Worm (Caenorhabditis elegans) whole organism, L4 larva: Measurements from ENCODE around the gene pgp-11.

Source experiments
- D1046.2 ChIP-seq: fragments of 200-800 bp; sonication (Bioruptor generic); IDR thresholded peaks from 2 replicates; pipeline ENCODE4 v1.3.6; 2022; ENCODE audit warnings: missing genetic modification characterization, missing compliant biosample characterization
- F44E2.7 ChIP-seq: fragments of 200-800 bp; sonication (Bioruptor generic); IDR thresholded peaks from 2 replicates; pipeline ENCODE4 v2.1.2; 2022; ENCODE audit warnings: missing genetic modification characterization, missing compliant biosample characterization
- F49E8.2 ChIP-seq: sonication (generic microtip); optimal IDR thresholded peaks from 2 replicates; lab custom pipeline; 2016; ENCODE audit warnings: missing compliant biosample characterization, mild to moderate bottlenecking, missing genetic modification characterization, borderline replicate concordance
- T26A8.4 ChIP-seq: fragments of 200-800 bp; sonication (Bioruptor generic); IDR thresholded peaks from 2 replicates; pipeline ENCODE4 v1.3.6; 2022; ENCODE audit warnings: missing genetic modification characterization, missing compliant biosample characterization
- ZK337.2 ChIP-seq: fragments of 200-800 bp; sonication (Bioruptor generic); IDR thresholded peaks from 2 replicates; pipeline ENCODE4 v1.3.6; 2022; ENCODE audit warnings: missing genetic modification reagents, missing genetic modification characterization, missing compliant biosample characterization
- ZK546.5 ChIP-seq, 2 experiments: sonication (generic microtip); optimal IDR thresholded peaks; 2 replicates each; lab custom pipeline; 2017; ENCODE audit warnings: missing biosample characterization in 2 of 2, missing genetic modification characterization in 2 of 2
- aha-1 ChIP-seq: fragments of 150-350 bp; peaks from one replicate; lab custom pipeline; 2014; ENCODE audit warnings: missing biosample characterization, missing genetic modification characterization
- aly-2 ChIP-seq: sonication (generic microtip); optimal IDR thresholded peaks from 2 replicates; lab custom pipeline; 2018; ENCODE audit warnings: missing biosample characterization, missing genetic modification characterization
- arid-1 ChIP-seq: fragments of 200-800 bp; sonication (Bioruptor generic); conservative IDR thresholded peaks from 2 replicates; pipeline ENCODE4 v1.3.6; 2022; ENCODE audit warnings: missing genetic modification reagents, missing genetic modification characterization, missing compliant biosample characterization
- ceh-28 ChIP-seq: fragments of 150-350 bp; optimal IDR thresholded peaks from 2 replicates; lab custom pipeline; 2014; ENCODE audit warnings: missing biosample characterization, missing genetic modification reagents, missing genetic modification characterization
- daf-12 ChIP-seq: fragments of 150-350 bp; optimal IDR thresholded peaks from 2 replicates; lab custom pipeline; 2014; ENCODE audit warnings: missing biosample characterization, missing genetic modification reagents, missing genetic modification characterization
- dmd-9 ChIP-seq: fragments of 200-800 bp; sonication (Bioruptor generic); IDR thresholded peaks from 2 replicates; pipeline ENCODE4 v1.3.6; 2022; ENCODE audit warnings: missing genetic modification reagents, missing genetic modification characterization, missing compliant biosample characterization
- egl-27 ChIP-seq: sonication (generic microtip); optimal IDR thresholded peaks from 3 replicates; lab custom pipeline; 2017; ENCODE audit warnings: missing biosample characterization, missing genetic modification reagents, missing genetic modification characterization
- fkh-10 ChIP-seq: fragments of 150-350 bp; optimal IDR thresholded peaks from 2 replicates; lab custom pipeline; 2014; ENCODE audit warnings: missing biosample characterization, missing genetic modification reagents, missing genetic modification characterization
- fos-1 ChIP-seq: fragments of 150-350 bp; optimal IDR thresholded peaks from 2 replicates; lab custom pipeline; 2014; ENCODE audit warnings: missing biosample characterization, missing genetic modification characterization
- gei-8 ChIP-seq: fragments of 200-800 bp; sonication (Bioruptor generic); optimal IDR thresholded peaks from 2 replicates; lab custom pipeline; 2018; ENCODE audit warnings: mild to moderate bottlenecking, missing genetic modification characterization, missing compliant biosample characterization
- jun-1 ChIP-seq: fragments of 150-350 bp; optimal IDR thresholded peaks from 2 replicates; lab custom pipeline; 2014; ENCODE audit warnings: missing biosample characterization, missing genetic modification reagents, missing genetic modification characterization
- lim-7 ChIP-seq: fragments of 200-800 bp; sonication (Bioruptor generic); IDR thresholded peaks from 2 replicates; pipeline ENCODE4 v1.3.6; 2022; ENCODE audit warnings: missing genetic modification characterization, missing compliant biosample characterization
- lin-15B ChIP-seq: fragments of 150-350 bp; sonication (generic microtip); optimal IDR thresholded peaks from 3 replicates; lab custom pipeline; 2014; ENCODE audit warnings: missing biosample characterization, missing genetic modification characterization
- lin-38 ChIP-seq: fragments of 200-800 bp; sonication (Bioruptor generic); IDR thresholded peaks from 2 replicates; pipeline ENCODE4 v1.3.6; 2022; ENCODE audit warnings: missing genetic modification reagents, missing genetic modification characterization, missing compliant biosample characterization
- madf-5 ChIP-seq, 2 experiments: fragments of 200-800 bp; sonication (Bioruptor generic); IDR thresholded peaks; 2 replicates each; pipeline ENCODE4 v1.3.6; 2022; ENCODE audit warnings: missing compliant biosample characterization in 2 of 2, missing genetic modification characterization in 2 of 2
- madf-9 ChIP-seq: fragments of 200-800 bp; sonication (Bioruptor generic); conservative IDR thresholded peaks from 2 replicates; pipeline ENCODE4 v1.3.6; 2022; ENCODE audit warnings: missing genetic modification reagents, missing genetic modification characterization, missing compliant biosample characterization
- mes-2 ChIP-seq: sonication (generic microtip); optimal IDR thresholded peaks from 2 replicates; lab custom pipeline; 2016; ENCODE audit warnings: missing genotype, mild to moderate bottlenecking, missing genetic modification characterization, missing compliant biosample characterization; ENCODE audit not compliant: poor library complexity, severe bottlenecking
- nhr-102 ChIP-seq: sonication (generic microtip); optimal IDR thresholded peaks from 2 replicates; lab custom pipeline; 2016; ENCODE audit warnings: mild to moderate bottlenecking, missing genetic modification characterization, moderate library complexity, missing compliant biosample characterization
- nhr-41 ChIP-seq: fragments of 200-800 bp; sonication (Bioruptor generic); IDR thresholded peaks from 2 replicates; pipeline ENCODE4 v1.3.6; 2022; ENCODE audit warnings: missing genetic modification reagents, missing genetic modification characterization, missing compliant biosample characterization
- nhr-48 ChIP-seq: sonication (generic microtip); optimal IDR thresholded peaks from 2 replicates; lab custom pipeline; 2016; ENCODE audit warnings: mild to moderate bottlenecking, missing genetic modification characterization, missing compliant biosample characterization
- rbr-2 ChIP-seq: sonication (generic microtip); optimal IDR thresholded peaks from 2 replicates; lab custom pipeline; 2016; ENCODE audit warnings: missing genotype, missing genetic modification characterization, missing compliant biosample characterization
- saeg-2 ChIP-seq: fragments of 200-800 bp; sonication (Bioruptor generic); IDR thresholded peaks from 2 replicates; pipeline ENCODE4 v1.3.6; 2022; ENCODE audit warnings: missing genetic modification reagents, missing genetic modification characterization, missing compliant biosample characterization
- unc-62 ChIP-seq, 3 experiments: fragments of 150-350 bp in 1 of 3; sonication (generic microtip); optimal IDR thresholded peaks in 2 of 3; peaks in 1 of 3; 1 replicate in 1 of 3; 2 replicates in 2 of 3; lab custom pipeline; 2014 to 2017; ENCODE audit warnings: missing biosample characterization in 3 of 3, missing genetic modification characterization in 3 of 3, missing genetic modification reagents in 3 of 3, missing genotype in 1 of 3
- zag-1 ChIP-seq: fragments of 150-350 bp; optimal IDR thresholded peaks from 2 replicates; lab custom pipeline; 2014; ENCODE audit warnings: missing biosample characterization, missing genetic modification characterization
- zfp-2 ChIP-seq: sonication (generic microtip); optimal IDR thresholded peaks from 2 replicates; lab custom pipeline; 2016; ENCODE audit warnings: mild to moderate bottlenecking, missing genetic modification characterization, missing compliant biosample characterization

pgp-11 gene

ce11 chrII:8004157-8004556, at the start of gene pgp-11:
pgp-11 (minus strand) TSS chrII:8004257.
- TF ChIP-seq aha-1 (tag; lab: Kevin White, UChicago) (peak; percentile 23), fkh-10 (no peak), fos-1 (no peak)

ce11 chrII:8052850-8053249, 48.8 kb upstream of the pgp-11 start, which contains the start of gene T05H10.4:
T05H10.4 (plus strand) TSS chrII:8053150.
- no peak for TF ChIP-seq F44E2.7 (GFP tag; lab: Robert Waterston, UW)
- TF ChIP-seq madf-5 (GFP tag; IDR thresholded peaks at IDR 0.05; lab: Robert Waterston, UW): no peak
- TF ChIP-seq arid-1 (GFP tag; lab: Robert Waterston, UW): no peak
- TF ChIP-seq gei-8 (GFP tag; lab: Kevin White, UChicago): no peak
- no peak for TF ChIP-seq lin-38 (GFP tag; lab: Robert Waterston, UW)
- TF ChIP-seq nhr-102: no peak

- TF ChIP-seq unc-62 (GFP tag; optimal IDR thresholded peaks at IDR 0.05 in 1 of 2; lab: Kevin White, UChicago) (peak in 1 of 2 experiments; percentile 7), unc-62 (tag; optimal IDR thresholded peaks at IDR 0.05; lab: Kevin White, UChicago) (no peak), nhr-48 (tag; lab: Kevin White, UChicago) (no peak)
- TF ChIP-seq, all 104 proteins: peak for 1
These were observed 48.1 kb upstream of the pgp-11 start for ce11 chrII:8052172-8052571.

- no peak for TF ChIP-seq rbr-2 (tag; lab: Kevin White, UChicago)
- peak; percentile 88 for TF ChIP-seq aha-1 (tag; lab: Kevin White, UChicago)
- TF ChIP-seq madf-9 (GFP tag; lab: Robert Waterston, UW): no peak
These were observed 47.3 kb upstream of the pgp-11 start for ce11 chrII:8051330-8051729.

- TF ChIP-seq saeg-2 (GFP tag; lab: Robert Waterston, UW): no peak
- peak in 1 of 2 experiments; percentile 15 for TF ChIP-seq unc-62 (GFP tag; optimal IDR thresholded peaks at IDR 0.05 in 1 of 2; lab: Kevin White, UChicago)
- no peak for TF ChIP-seq unc-62 (tag; optimal IDR thresholded peaks at IDR 0.05; lab: Kevin White, UChicago)
These were observed 46.4 kb upstream of the pgp-11 start, which contains the start of gene mtre-1 for ce11 chrII:8050477-8050876. mtre-1 (minus strand) TSS chrII:8050577.

- TF ChIP-seq F49E8.2 (tag; lab: Kevin White, UChicago): no peak
- no peak for TF ChIP-seq T26A8.4 (GFP tag; lab: Robert Waterston, UW)
- no peak for TF ChIP-seq mes-2
- no peak for TF ChIP-seq ZK546.5 (tag; optimal IDR thresholded peaks at IDR 0.05; lab: Kevin White, UChicago)
- TF ChIP-seq unc-62 (GFP tag; optimal IDR thresholded peaks at IDR 0.05 in 1 of 2; lab: Kevin White, UChicago): peak in 1 of 2 experiments; percentile 52
- TF ChIP-seq unc-62 (tag; optimal IDR thresholded peaks at IDR 0.05; lab: Kevin White, UChicago): no peak
These were observed 43.2 kb upstream of the pgp-11 start, which contains the start of gene apn-1 for ce11 chrII:8047264-8047663. apn-1 (plus strand) TSS chrII:8047564.

ce11 chrII:8042289-8042688, 38.2 kb upstream of the pgp-11 start, which contains the start of gene T05H10.1:
T05H10.1 (plus strand) TSS chrII:8042589.
- TF ChIP-seq madf-9 (GFP tag; lab: Robert Waterston, UW): no peak
- no peak for TF ChIP-seq ceh-28 (tag; lab: Kevin White, UChicago)
- no peak for TF ChIP-seq ZK337.2 (GFP tag; lab: Robert Waterston, UW)
- TF ChIP-seq daf-12 (tag; lab: Kevin White, UChicago): no peak
- TF ChIP-seq aly-2: no peak
- TF ChIP-seq lin-38 (GFP tag; lab: Robert Waterston, UW): no peak
- no peak for TF ChIP-seq dmd-9 (GFP tag; lab: Robert Waterston, UW)
- no peak for TF ChIP-seq lin-15B (tag; lab: Kevin White, UChicago)
- no peak for TF ChIP-seq jun-1 (tag; lab: Kevin White, UChicago)
- no peak for TF ChIP-seq D1046.2 (GFP tag; lab: Robert Waterston, UW)
- TF ChIP-seq nhr-41 (GFP tag; lab: Robert Waterston, UW): no peak
- TF ChIP-seq zag-1 (tag; lab: Kevin White, UChicago): no peak
- TF ChIP-seq zfp-2 (tag; lab: Kevin White, UChicago): no peak
- no peak for TF ChIP-seq egl-27 (tag; lab: Kevin White, UChicago)
- no peak for TF ChIP-seq lim-7 (GFP tag; lab: Robert Waterston, UW)
